Worm (Caenorhabditis elegans) whole organism, young adult: ENCODE measurements around the gene F22B5.6.

Experiments
- ccch-3 ChIP-seq: fragments of 200-800 bp; sonication (Bioruptor generic); optimal IDR thresholded peaks from 2 replicates; lab custom pipeline; 2018; ENCODE audit warnings: mild to moderate bottlenecking, missing genetic modification characterization, missing compliant biosample characterization
- lsy-27 ChIP-seq: sonication (generic microtip); optimal IDR thresholded peaks from 2 replicates; lab custom pipeline; 2017; ENCODE audit warnings: missing genetic modification characterization, mild to moderate bottlenecking, missing compliant biosample characterization, antibody characterized with exemption, missing genotype, borderline replicate concordance; ENCODE audit not compliant: insufficient read depth

DNA sequence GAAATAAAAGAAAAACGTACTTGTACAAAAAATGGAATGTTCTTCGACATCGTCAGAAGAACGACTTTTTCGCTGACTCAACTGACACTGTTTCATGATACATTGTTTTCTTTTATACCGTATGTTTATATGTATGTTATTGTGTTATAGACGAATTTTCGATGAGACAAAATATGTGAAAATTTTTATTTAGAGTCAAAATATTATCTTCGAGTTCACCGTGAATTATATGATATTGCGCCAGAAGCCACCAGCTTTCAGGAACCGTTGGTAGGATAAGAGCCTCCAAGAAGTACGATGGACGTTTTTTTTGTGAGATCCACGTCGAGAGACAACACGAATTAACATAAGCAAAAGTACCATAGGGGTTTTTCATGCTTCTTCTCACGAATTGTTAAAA lies at the start of gene F22B5.6:
- TF ChIP-seq ccch-3 (GFP tag; lab: Kevin White, UChicago) (no peak), lsy-27 (tag; lab: Kevin White, UChicago) (no peak)
